Worm (Caenorhabditis elegans): ENCODE data around the gene F37A8.1.
A peak's percentile ranks its signal among the peaks of the same experiment; 100 is the strongest.

The F37A8.1 gene

ce11 chrIII:3970395-3970794, 42.2 kb downstream of the F37A8.1 start:
- TF ChIP-seq ces-1 (GFP tag; optimal IDR thresholded peaks at IDR 0.05): peak; percentile 79
- TF ChIP-seq Y75B8A.6 (GFP tag; IDR thresholded peaks at IDR 0.05): no peak

DNA sequence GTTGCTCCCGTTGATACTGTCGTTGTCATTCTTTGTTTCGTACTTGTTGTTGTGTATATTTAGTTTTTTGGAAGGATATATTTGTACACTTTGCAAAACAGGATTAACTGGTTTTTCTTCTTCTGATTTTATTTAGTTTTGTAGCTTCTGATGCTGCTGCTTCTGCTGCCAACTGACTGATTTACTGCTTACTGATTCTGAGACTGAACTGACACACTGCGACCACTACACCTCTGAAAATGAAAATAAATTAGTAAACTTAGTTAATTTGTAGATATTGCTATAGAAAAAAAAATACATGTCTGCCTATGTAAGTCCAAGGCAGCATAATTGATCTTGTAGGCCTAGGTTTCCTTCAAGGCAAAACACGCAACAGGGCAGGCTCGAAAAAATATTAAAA, 44.5 kb downstream of the F37A8.1 start, which contains the start of gene R10E9.4:
Gene R10E9.4 (minus strand): TSS at position 101 of the 400 bp plus-strand sequence.
- TF ChIP-seq nhr-102 (tag; optimal IDR thresholded peaks at IDR 0.05): no peak
- no peak for TF ChIP-seq mxl-3 (GFP tag; optimal IDR thresholded peaks at IDR 0.05)
- TF ChIP-seq hlh-11 (tag; optimal IDR thresholded peaks at IDR 0.05): no peak
- peak; percentile 41 for TF ChIP-seq aha-1 (tag)
- TF ChIP-seq ama-1 (optimal IDR thresholded peaks at IDR 0.05): no peak

- TF ChIP-seq F44E2.7 (GFP tag; IDR thresholded peaks at IDR 0.05) (no peak), Y48G9A.11 (GFP tag; IDR thresholded peaks at IDR 0.05) (no peak), nhr-111 (GFP tag; optimal IDR thresholded peaks at IDR 0.05) (no peak), F37D6.2 (tag; optimal IDR thresholded peaks at IDR 0.05) (no peak), nhr-28 (tag; optimal IDR thresholded peaks at IDR 0.05) (no peak), egl-27 (tag; optimal IDR thresholded peaks at IDR 0.05) (no peak)
These were observed 46.3 kb downstream of the F37A8.1 start for ce11 chrIII:3974503-3974902.

DNA sequence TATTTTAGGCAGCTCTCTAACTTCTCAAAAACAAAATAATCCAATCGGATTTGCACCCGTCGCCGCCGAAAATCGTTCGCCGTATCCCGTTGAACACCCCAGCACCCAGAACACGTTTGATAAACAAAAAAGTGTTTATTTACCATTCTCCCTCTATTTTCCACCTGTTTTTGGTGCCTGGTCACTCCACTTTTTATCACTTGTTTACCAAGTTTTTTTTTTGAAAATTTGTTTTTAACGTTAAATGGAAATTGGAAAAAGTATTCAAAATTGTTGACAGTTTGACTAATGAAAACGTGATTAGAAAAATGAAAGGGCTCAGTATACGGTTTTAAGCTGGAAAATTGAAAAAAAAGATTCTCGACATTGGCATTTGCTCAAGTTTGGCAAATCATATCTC, 46.8 kb downstream of the F37A8.1 start:
- TF ChIP-seq daf-16 (GFP tag; optimal IDR thresholded peaks at IDR 0.05) (no peak), daf-16 (tag; optimal IDR thresholded peaks at IDR 0.05) (peak; percentile 93), vab-7 (GFP tag; IDR thresholded peaks at IDR 0.05) (no peak)

DNA sequence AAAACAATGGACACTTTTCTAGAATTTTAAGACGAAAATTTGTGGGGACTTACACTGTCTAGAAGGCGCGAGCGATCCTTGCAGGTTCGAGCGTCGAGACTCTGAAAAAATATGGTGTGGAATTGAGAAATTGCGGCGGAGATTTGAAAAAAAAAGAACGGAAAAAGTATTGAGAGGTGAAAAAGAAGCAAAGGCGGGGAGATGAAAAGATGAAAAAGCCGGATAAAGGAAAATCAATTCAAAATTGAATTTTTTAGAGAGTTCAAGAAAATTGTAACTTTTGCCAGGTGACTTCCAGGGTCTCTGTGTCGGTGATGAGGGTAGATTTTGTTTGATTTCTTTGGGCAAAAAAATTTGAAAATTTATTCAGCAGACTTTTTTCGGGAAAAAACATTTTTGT, 48.1 kb downstream of the F37A8.1 start, which contains the start of gene msi-1:
Gene msi-1 (minus strand): TSS at position 101 of the 400 bp plus-strand sequence.
- TF ChIP-seq nhr-42 (GFP tag; IDR thresholded peaks at IDR 0.05): no peak
- TF ChIP-seq attf-4 (tag; optimal IDR thresholded peaks at IDR 0.05): no peak
- no peak for TF ChIP-seq tra-1 (GFP tag; IDR thresholded peaks at IDR 0.05)
- no peak for TF ChIP-seq dmd-9 (GFP tag; IDR thresholded peaks at IDR 0.05)
- TF ChIP-seq zip-11 (GFP tag; IDR thresholded peaks at IDR 0.05): no peak
- no peak for TF ChIP-seq mep-1 (tag; optimal IDR thresholded peaks at IDR 0.05)
- no peak for TF ChIP-seq duxl-1 (tag; optimal IDR thresholded peaks at IDR 0.05; ENCODE audit: poor library complexity)

DNA sequence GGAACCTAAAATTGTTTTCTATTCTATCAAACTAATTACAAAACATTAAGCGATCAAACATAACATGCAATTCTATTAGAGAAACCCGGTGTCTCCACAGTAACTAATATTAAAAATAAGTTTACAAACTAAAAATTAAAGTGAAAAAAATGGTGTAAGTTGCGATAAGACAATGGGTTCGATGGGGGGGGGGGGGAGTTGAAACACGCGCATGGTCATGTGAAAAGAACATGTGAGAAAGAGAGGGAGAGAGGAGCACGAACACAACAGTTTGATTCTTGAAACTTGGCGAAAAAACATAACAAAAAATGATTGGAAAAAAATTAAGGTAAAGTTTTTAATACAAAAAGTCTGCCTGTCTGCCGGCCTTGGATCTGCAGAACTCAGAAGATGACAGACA, 48.8 kb downstream of the F37A8.1 start:
- no peak for TF ChIP-seq set-16 (GFP tag; IDR thresholded peaks at IDR 0.05)
- TF ChIP-seq dve-1 (tag; optimal IDR thresholded peaks at IDR 0.05; ENCODE audit: insufficient read depth): peak; percentile 15
- TF ChIP-seq sdz-12 (GFP tag; optimal IDR thresholded peaks at IDR 0.05): no peak
- TF ChIP-seq mdl-1 (tag; optimal IDR thresholded peaks at IDR 0.05): peak in 1 of 2 experiments; percentile 6
- TF ChIP-seq F26F4.8 (GFP tag; conservative IDR thresholded peaks at IDR 0.05): no peak
- TF ChIP-seq hlh-11 (tag; optimal IDR thresholded peaks at IDR 0.05): peak; percentile 45
- TF ChIP-seq hlh-30 (tag; optimal IDR thresholded peaks at IDR 0.05; ENCODE audit: insufficient read depth): peak; percentile 75
- peak; percentile 3 for TF ChIP-seq nhr-28 (tag; optimal IDR thresholded peaks at IDR 0.05)

DNA sequence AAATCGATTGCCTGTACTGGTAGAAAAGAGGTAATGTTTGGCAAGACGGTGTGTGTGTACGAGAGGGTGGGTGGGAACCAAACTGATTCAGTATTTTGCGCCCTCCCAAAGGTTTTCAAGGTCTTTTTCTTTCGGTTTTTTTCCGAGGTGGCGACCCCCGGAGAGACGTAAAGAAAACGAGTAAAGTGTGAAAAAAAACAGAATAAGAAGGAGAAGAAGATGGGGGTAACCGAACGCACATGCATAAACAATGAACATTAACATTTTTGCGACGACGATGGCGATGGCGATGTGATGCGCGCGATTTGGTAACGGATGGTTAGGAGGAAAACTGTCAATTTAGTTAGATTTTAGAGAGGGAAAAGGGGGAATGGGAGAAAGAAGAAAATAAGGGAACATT, 50.2 kb downstream of the F37A8.1 start:
- TF ChIP-seq dpl-1 (GFP tag; optimal IDR thresholded peaks at IDR 0.05) (no peak), F10B5.3 (tag; optimal IDR thresholded peaks at IDR 0.05) (no peak), F49E8.2 (tag; optimal IDR thresholded peaks at IDR 0.05; ENCODE audit: borderline replicate concordance) (no peak), aha-1 (tag) (peak; percentile 11), zag-1 (tag; optimal IDR thresholded peaks at IDR 0.05) (no peak), attf-4 (tag; optimal IDR thresholded peaks at IDR 0.05) (no peak), mep-1 (tag; optimal IDR thresholded peaks at IDR 0.05) (peak; percentile 16), zip-11 (GFP tag; IDR thresholded peaks at IDR 0.05) (no peak), hmg-1.1 (GFP tag; IDR thresholded peaks at IDR 0.05) (no peak), spr-3 (GFP tag; optimal IDR thresholded peaks at IDR 0.05) (no peak), pha-4 (GFP tag; IDR thresholded peaks at IDR 0.05) (no peak), pha-4 (tag; optimal IDR thresholded peaks at IDR 0.05) (no peak), gei-8 (GFP tag; optimal IDR thresholded peaks at IDR 0.05) (no peak), ceh-44 (GFP tag; IDR thresholded peaks at IDR 0.05) (no peak), unc-62 (GFP tag; optimal IDR thresholded peaks at IDR 0.05 in 1 of 2) (peak in 1 of 2 experiments; percentile 80), unc-62 (tag; optimal IDR thresholded peaks at IDR 0.05) (no peak), snpc-1.2 (GFP tag; IDR thresholded peaks at IDR 0.05) (no peak)

Data from whole organism, L4 larva.